Fruit fly (Drosophila melanogaster): ENCODE measurements around the gene chinmo.
A peak's percentile ranks its signal among the peaks of the same experiment; 100 is the strongest.

The chinmo gene

dm6 chr2L:1632730-1633172, 18.3 kb upstream of the chinmo start (continued):
- no peak for TF ChIP-seq unc-4 (GFP tag; IDR thresholded peaks at IDR 0.05; ENCODE audit: partially characterized antibody)
- peak; percentile 63 for TF ChIP-seq CG9876 (GFP tag; optimal IDR thresholded peaks at IDR 0.05)
- peak; percentile 94 for TF ChIP-seq lab (GFP tag; optimal IDR thresholded peaks at IDR 0.05)
- TF ChIP-seq CG2678 (tag; optimal IDR thresholded peaks at IDR 0.05), result peak; percentile 93
- peak; percentile 92 for TF ChIP-seq pum (GFP tag; optimal IDR thresholded peaks at IDR 0.05)
- no peak for TF ChIP-seq CG17186 (GFP tag; optimal IDR thresholded peaks at IDR 0.05)
- peak; percentile 94 for TF ChIP-seq CG12155 (GFP tag; optimal IDR thresholded peaks at IDR 0.05)
- TF ChIP-seq CG18476 (GFP tag; optimal IDR thresholded peaks at IDR 0.05), result peak; percentile 91
- peak; percentile 93 for TF ChIP-seq klu (GFP tag; IDR thresholded peaks at IDR 0.05)
- TF ChIP-seq Sry-δ (GFP tag; optimal IDR thresholded peaks at IDR 0.05), result peak; percentile 75
- peak; percentile 98 for TF ChIP-seq Ptx1 (GFP tag; IDR thresholded peaks at IDR 0.05)
- TF ChIP-seq mam (GFP tag; optimal IDR thresholded peaks at IDR 0.05), result peak; percentile 99
- TF ChIP-seq CG8765 (GFP tag; IDR thresholded peaks at IDR 0.05), result peak; percentile 86
- TF ChIP-seq Neu2 (GFP tag; optimal IDR thresholded peaks at IDR 0.05; ENCODE audit: borderline replicate concordance), result peak; percentile 69
- TF ChIP-seq CG15514 (GFP tag; optimal IDR thresholded peaks at IDR 0.05), result peak; percentile 87
- TF ChIP-seq ase (GFP tag; IDR thresholded peaks at IDR 0.05), result peak; percentile 98
- TF ChIP-seq MESR4 (GFP tag; optimal IDR thresholded peaks at IDR 0.05), result peak; percentile 12
- TF ChIP-seq CG13624 (GFP tag; optimal IDR thresholded peaks at IDR 0.05), result peak; percentile 99
- TF ChIP-seq cwo (GFP tag; optimal IDR thresholded peaks at IDR 0.05), result peak; percentile 88
- TF ChIP-seq Mes4 (GFP tag; optimal IDR thresholded peaks at IDR 0.05), result peak; percentile 83
- TF ChIP-seq CG3065 (GFP tag; optimal IDR thresholded peaks at IDR 0.05), result peak; percentile 40
- peak; percentile 74 for TF ChIP-seq Nf-YB (GFP tag; optimal IDR thresholded peaks at IDR 0.05)
- no peak for TF ChIP-seq pfk (GFP tag; optimal IDR thresholded peaks at IDR 0.05)
- TF ChIP-seq Atf-2 (GFP tag; optimal IDR thresholded peaks at IDR 0.05), result peak; percentile 76
- no peak for TF ChIP-seq tll (GFP tag; optimal IDR thresholded peaks at IDR 0.05)
- TF ChIP-seq Oli (tag; optimal IDR thresholded peaks at IDR 0.05), result peak; percentile 96
- TF ChIP-seq CG7556 (GFP tag; optimal IDR thresholded peaks at IDR 0.05), result peak; percentile 92
- TF ChIP-seq abd-A (tag; optimal IDR thresholded peaks at IDR 0.05), result peak; percentile 78
- TF ChIP-seq ewg (GFP tag; optimal IDR thresholded peaks at IDR 0.05), result peak; percentile 63
- TF ChIP-seq schlank (tag; optimal IDR thresholded peaks at IDR 0.05), result peak; percentile 96
- no peak for TF ChIP-seq CG34224 (GFP tag; IDR thresholded peaks at IDR 0.05; ENCODE audit: partially characterized antibody)
- peak; percentile 98 for TF ChIP-seq Lim3 (GFP tag; IDR thresholded peaks at IDR 0.05)
- no peak for TF ChIP-seq CG6254 (GFP tag; optimal IDR thresholded peaks at IDR 0.05)
- TF ChIP-seq CG17385 (GFP tag; optimal IDR thresholded peaks at IDR 0.05), result peak; percentile 87
- no peak for TF ChIP-seq nom (GFP tag; optimal IDR thresholded peaks at IDR 0.05)
- TF ChIP-seq ham (GFP tag; IDR thresholded peaks at IDR 0.05), result peak; percentile 91
- TF ChIP-seq Rx (GFP tag; IDR thresholded peaks at IDR 0.05), result peak; percentile 98
- TF ChIP-seq CG13775 (GFP tag; optimal IDR thresholded peaks at IDR 0.05), result peak; percentile 86
- peak; percentile 90 for TF ChIP-seq sim (GFP tag; IDR thresholded peaks at IDR 0.05)
- TF ChIP-seq CG12104 (GFP tag; optimal IDR thresholded peaks at IDR 0.05), result peak; percentile 92
- TF ChIP-seq CG12219 (GFP tag; optimal IDR thresholded peaks at IDR 0.05), result peak; percentile 97
- peak; percentile 67 for TF ChIP-seq exex (tag; optimal IDR thresholded peaks at IDR 0.05)
- peak; percentile 96 for TF ChIP-seq CG6689 (GFP tag; IDR thresholded peaks at IDR 0.05)
- TF ChIP-seq Tbp (GFP tag; optimal IDR thresholded peaks at IDR 0.05), result no peak
- TF ChIP-seq Dip3 (GFP tag; optimal IDR thresholded peaks at IDR 0.05), result peak; percentile 96
- TF ChIP-seq tio (GFP tag; optimal IDR thresholded peaks at IDR 0.05), result peak; percentile 79
- TF ChIP-seq amos (GFP tag; IDR thresholded peaks at IDR 0.05; ENCODE audit: partially characterized antibody), result no peak
- peak; percentile 86 for TF ChIP-seq CG17359 (tag; optimal IDR thresholded peaks at IDR 0.05)
- TF ChIP-seq sens-2 (GFP tag; IDR thresholded peaks at IDR 0.05), result peak; percentile 92
- TF ChIP-seq CG8388 (GFP tag; optimal IDR thresholded peaks at IDR 0.05), result peak; percentile 69
